Fruit fly (Drosophila melanogaster) whole organism, pupa: Measurements from ENCODE around the gene CG6026.

Experiments
- CG12605 ChIP-seq: fragments of 200-800 bp; sonication (Bioruptor generic); IDR thresholded peaks from 2 replicates; pipeline ENCODE4 v1.3.6; 2022; ENCODE audit warnings: missing biosample characterization, missing genetic modification characterization
- Ets98B ChIP-seq: fragments of 200-800 bp; sonication (Bioruptor generic); IDR thresholded peaks from 2 replicates; pipeline ENCODE4 v1.3.6; 2022; ENCODE audit warnings: missing biosample characterization, missing genetic modification characterization
- fd96Ca ChIP-seq: fragments of 200-800 bp; sonication (Bioruptor generic); IDR thresholded peaks from 3 replicates; pipeline ENCODE4 v1.3.6; 2022; ENCODE audit warnings: missing biosample characterization, missing genetic modification characterization

dm6 chr3R:18988957-18989818, 44.1 kb upstream of the CG6026 start:
- no peak for TF ChIP-seq fd96Ca (GFP tag; lab: Robert Waterston, UW)
- TF ChIP-seq CG12605 (GFP tag; lab: Robert Waterston, UW) = no peak
- no peak for TF ChIP-seq Ets98B (GFP tag; lab: Robert Waterston, UW)
